In genomic region chrIII:4359900-4360299, ce11 we compare ENCODE assay signal across 2 worm cellular contexts.
TF ChIP-seq lines count a peak whose summit lies in the region.

No protein-coding gene starts in this region.

TF ChIP-seq in whole organism, late embryonic, 69 proteins besides CTCF, POLR2A, EP300 and RAD21:
- TF ChIP-seq dve-1 (tag; optimal IDR thresholded peaks at IDR 0.05; lab: Kevin White, UChicago) (no peak), unc-55 (GFP tag; optimal IDR thresholded peaks at IDR 0.05; lab: Kevin White, UChicago) (peak; percentile 33)
TF ChIP-seq in whole organism, late embryonic: peak in this region for 1.

TF ChIP-seq in whole organism, mixed stage, embryonic, 35 proteins besides CTCF, POLR2A, EP300 and RAD21:
- no peak for TF ChIP-seq nhr-28 (tag; optimal IDR thresholded peaks at IDR 0.05; lab: Kevin White, UChicago)
- no peak for TF ChIP-seq zip-8 (tag; optimal IDR thresholded peaks at IDR 0.05; lab: Kevin White, UChicago)
- no peak for TF ChIP-seq mab-5 (tag; optimal IDR thresholded peaks at IDR 0.05; lab: Kevin White, UChicago)
- no peak for TF ChIP-seq mep-1 (tag; optimal IDR thresholded peaks at IDR 0.05; lab: Kevin White, UChicago)
- peak; percentile 71 for TF ChIP-seq unc-62 (GFP tag; optimal IDR thresholded peaks at IDR 0.05; lab: Kevin White, UChicago)
- peak; percentile 89 for TF ChIP-seq hlh-1 (tag; optimal IDR thresholded peaks at IDR 0.05; lab: Kevin White, UChicago)
